Worm (Caenorhabditis elegans) whole organism, young adult: ENCODE results near the gene H10E21.5.

Experiments used
- B0019.2 ChIP-seq: fragments of 200-800 bp; sonication (Bioruptor generic); conservative IDR thresholded peaks from 2 replicates; pipeline ENCODE4 v1.3.6; 2022; ENCODE audit warnings: missing genetic modification reagents, missing genetic modification characterization, missing compliant biosample characterization
- F39B2.1 ChIP-seq: fragments of 200-800 bp; sonication (Bioruptor generic); IDR thresholded peaks from 2 replicates; pipeline ENCODE4 v1.3.6; 2022; ENCODE audit warnings: missing genetic modification reagents, missing genetic modification characterization, missing compliant biosample characterization
- F52B5.7 ChIP-seq: sonication (generic microtip); optimal IDR thresholded peaks from 2 replicates; lab custom pipeline; 2016; ENCODE audit warnings: mild to moderate bottlenecking, missing genetic modification characterization, missing compliant biosample characterization
- F55B11.4 ChIP-seq: sonication (generic microtip); optimal IDR thresholded peaks from 2 replicates; lab custom pipeline; 2016; ENCODE audit warnings: missing compliant biosample characterization, missing genetic modification characterization, borderline replicate concordance; ENCODE audit not compliant: insufficient read depth
- F57C9.4 ChIP-seq: sonication (generic microtip); optimal IDR thresholded peaks from 2 replicates; lab custom pipeline; 2017; ENCODE audit warnings: mild to moderate bottlenecking, missing genetic modification characterization, missing compliant biosample characterization
- K11D2.4 ChIP-seq: fragments of 200-800 bp; sonication (Bioruptor generic); IDR thresholded peaks from 2 replicates; pipeline ENCODE4 v1.3.6; 2022; ENCODE audit warnings: missing genetic modification reagents, missing genetic modification characterization, missing compliant biosample characterization
- K12H6.12 ChIP-seq: fragments of 200-800 bp; sonication (Bioruptor generic); optimal IDR thresholded peaks from 2 replicates; lab custom pipeline; 2018; ENCODE audit warnings: mild to moderate bottlenecking, missing genetic modification characterization, missing compliant biosample characterization
- Y95B8A.8 ChIP-seq: fragments of 200-800 bp; sonication (Bioruptor generic); IDR thresholded peaks from 2 replicates; pipeline ENCODE4 v1.3.6; 2022; ENCODE audit warnings: missing genetic modification reagents, missing genetic modification characterization, missing compliant biosample characterization
- ZK185.1 ChIP-seq: sonication (generic microtip); optimal IDR thresholded peaks from 2 replicates; lab custom pipeline; 2016; ENCODE audit warnings: mild to moderate bottlenecking, missing genetic modification characterization, missing compliant biosample characterization; ENCODE audit not compliant: poor library complexity, severe bottlenecking
- aptf-2 ChIP-seq: fragments of 200-800 bp; sonication (Bioruptor generic); conservative IDR thresholded peaks from 2 replicates; pipeline ENCODE4 v1.3.6; 2022; ENCODE audit warnings: missing genetic modification reagents, missing genetic modification characterization, missing compliant biosample characterization
- aptf-3 ChIP-seq: fragments of 200-800 bp; sonication (Bioruptor generic); IDR thresholded peaks from 2 replicates; pipeline ENCODE4 v1.3.6; 2022; ENCODE audit warnings: missing genetic modification characterization, missing compliant biosample characterization
- attf-3 ChIP-seq: fragments of 200-800 bp; sonication (Bioruptor generic); conservative IDR thresholded peaks from 2 replicates; pipeline ENCODE4 v1.3.6; 2022; ENCODE audit warnings: missing genetic modification reagents, missing genetic modification characterization, missing compliant biosample characterization
- attf-5 ChIP-seq: fragments of 200-800 bp; sonication (Bioruptor generic); optimal IDR thresholded peaks from 2 replicates; lab custom pipeline; 2018; ENCODE audit warnings: mild to moderate bottlenecking, missing genetic modification characterization, missing compliant biosample characterization
- attf-6 ChIP-seq: fragments of 200-800 bp; sonication (Bioruptor generic); IDR thresholded peaks from 2 replicates; pipeline ENCODE4 v1.3.6; 2022; ENCODE audit warnings: missing genetic modification reagents, missing genetic modification characterization, missing compliant biosample characterization
- cebp-1 ChIP-seq, 2 experiments: fragments of 200-800 bp in 1 of 2; sonication (Bioruptor generic) in 1 of 2; sonication (generic microtip) in 1 of 2; IDR thresholded peaks in 1 of 2; optimal IDR thresholded peaks in 1 of 2; 2 replicates each; pipeline versions ENCODE4 v1.3.6 to Lab custom; 2017 to 2022; ENCODE audit warnings: missing compliant biosample characterization in 2 of 2, missing genetic modification characterization in 2 of 2, mild to moderate bottlenecking in 1 of 2, missing genetic modification reagents in 1 of 2, moderate library complexity in 1 of 2
- dpff-1 ChIP-seq: sonication (generic microtip); optimal IDR thresholded peaks from 2 replicates; lab custom pipeline; 2017; ENCODE audit warnings: mild to moderate bottlenecking, missing genetic modification characterization, missing compliant biosample characterization
- dpl-1 ChIP-seq: fragments of 150-350 bp; optimal IDR thresholded peaks from 2 replicates; lab custom pipeline; 2014; ENCODE audit warnings: missing biosample characterization, missing genetic modification reagents, missing genetic modification characterization
- efl-1 ChIP-seq: fragments of 150-350 bp; optimal IDR thresholded peaks from 2 replicates; lab custom pipeline; 2014; ENCODE audit warnings: missing biosample characterization, missing genetic modification reagents, missing genetic modification characterization
- egrh-3 ChIP-seq: fragments of 200-800 bp; sonication (Bioruptor generic); IDR thresholded peaks from 2 replicates; pipeline ENCODE4 v1.3.6; 2022; ENCODE audit warnings: missing genetic modification reagents, missing genetic modification characterization, missing compliant biosample characterization
- him-1 ChIP-seq: sonication (generic microtip); optimal IDR thresholded peaks from 2 replicates; lab custom pipeline; 2016; ENCODE audit warnings: missing genotype, missing genetic modification reagents, missing genetic modification characterization, missing compliant biosample characterization
- hlh-26 ChIP-seq: fragments of 200-800 bp; sonication (Bioruptor generic); conservative IDR thresholded peaks from 2 replicates; pipeline ENCODE4 v1.3.6; 2022; ENCODE audit warnings: missing genetic modification reagents, missing genetic modification characterization, missing compliant biosample characterization
- lag-1 ChIP-seq: fragments of 200-800 bp; sonication (Bioruptor generic); IDR thresholded peaks from 2 replicates; pipeline ENCODE4 v1.3.6; 2022; ENCODE audit warnings: missing genetic modification reagents, missing genetic modification characterization, missing compliant biosample characterization
- lin-26 ChIP-seq: fragments of 200-800 bp; sonication (Bioruptor generic); IDR thresholded peaks from 2 replicates; pipeline ENCODE4 v1.3.6; 2022; ENCODE audit warnings: missing genetic modification reagents, missing genetic modification characterization, missing compliant biosample characterization
- lsl-1 ChIP-seq: fragments of 200-800 bp; sonication (Bioruptor generic); optimal IDR thresholded peaks from 2 replicates; lab custom pipeline; 2018; ENCODE audit warnings: mild to moderate bottlenecking, missing genetic modification characterization, moderate library complexity, missing compliant biosample characterization
- mcd-1 ChIP-seq: fragments of 200-800 bp; sonication (Bioruptor generic); IDR thresholded peaks from 2 replicates; pipeline ENCODE4 v1.3.6; 2022; ENCODE audit warnings: missing genetic modification reagents, missing genetic modification characterization, missing compliant biosample characterization
- mel-28 ChIP-seq: sonication (generic microtip); optimal IDR thresholded peaks from 2 replicates; lab custom pipeline; 2016; ENCODE audit warnings: borderline replicate concordance, mild to moderate bottlenecking, missing genetic modification characterization, missing compliant biosample characterization
- mes-4 ChIP-seq: sonication (generic microtip); optimal IDR thresholded peaks from 2 replicates; lab custom pipeline; 2016; ENCODE audit warnings: missing genotype, missing genetic modification characterization, missing compliant biosample characterization
- nfya-1 ChIP-seq: sonication (generic microtip); optimal IDR thresholded peaks from 2 replicates; lab custom pipeline; 2017; ENCODE audit warnings: antibody characterized with exemption, missing compliant biosample characterization, missing genetic modification characterization, borderline replicate concordance; ENCODE audit not compliant: insufficient read depth
- nhr-27 ChIP-seq: fragments of 200-800 bp; sonication (Bioruptor generic); optimal IDR thresholded peaks from 2 replicates; lab custom pipeline; 2018; ENCODE audit warnings: mild to moderate bottlenecking, missing genetic modification characterization, moderate library complexity, missing compliant biosample characterization
- nhr-90 ChIP-seq: sonication (generic microtip); optimal IDR thresholded peaks from 2 replicates; lab custom pipeline; 2016; ENCODE audit warnings: missing genotype, mild to moderate bottlenecking, missing genetic modification characterization, missing compliant biosample characterization
- pbrm-1 ChIP-seq: fragments of 200-800 bp; sonication (Bioruptor generic); IDR thresholded peaks from 2 replicates; pipeline ENCODE4 v1.3.6; 2022; ENCODE audit warnings: missing genetic modification reagents, missing genetic modification characterization, missing compliant biosample characterization
- rcor-1 ChIP-seq: fragments of 200-800 bp; sonication (Bioruptor generic); IDR thresholded peaks from 2 replicates; pipeline ENCODE4 v1.3.6; 2022; ENCODE audit warnings: missing genetic modification reagents, missing genetic modification characterization, missing compliant biosample characterization
- repo-1 ChIP-seq: sonication (generic microtip); optimal IDR thresholded peaks from 2 replicates; lab custom pipeline; 2017; ENCODE audit warnings: mild to moderate bottlenecking, missing genetic modification characterization, missing compliant biosample characterization
- rpc-1 ChIP-seq, 2 experiments: fragments of 150-350 bp in 1 of 2; sonication (generic microtip) in 1 of 2; optimal IDR thresholded peaks; 2 replicates each; lab custom pipeline; 2014 to 2018; ENCODE audit warnings: missing biosample characterization in 1 of 2, missing genetic modification characterization in 1 of 2, missing genetic modification reagents in 1 of 2, missing genotype in 1 of 2
- sdz-38 ChIP-seq: sonication (generic microtip); optimal IDR thresholded peaks from 2 replicates; lab custom pipeline; 2016; ENCODE audit warnings: missing genotype, missing genetic modification characterization, missing compliant biosample characterization
- snpc-4 ChIP-seq, 5 experiments: fragments of 150-350 bp in 1 of 5; sonication (generic microtip) in 4 of 5; optimal IDR thresholded peaks; 2 replicates each; lab custom pipeline; 2014 to 2018; ENCODE audit warnings: missing genetic modification characterization in 5 of 5, missing biosample characterization in 3 of 5, antibody characterized with exemption in 2 of 5, mild to moderate bottlenecking in 2 of 5, missing compliant biosample characterization in 2 of 5, missing genotype in 2 of 5, moderate library complexity in 2 of 5, missing genetic modification reagents in 1 of 5
- unc-130 ChIP-seq: sonication (generic microtip); optimal IDR thresholded peaks from 2 replicates; lab custom pipeline; 2016; ENCODE audit warnings: missing genetic modification reagents, missing genetic modification characterization, missing compliant biosample characterization
- xnd-1 ChIP-seq: sonication (generic microtip); optimal IDR thresholded peaks from 2 replicates; lab custom pipeline; 2016; ENCODE audit warnings: missing genotype, missing genetic modification reagents, missing genetic modification characterization, missing compliant biosample characterization
- zfh-2 ChIP-seq: fragments of 200-800 bp; sonication (Bioruptor generic); conservative IDR thresholded peaks from 2 replicates; pipeline ENCODE4 v1.3.6; 2022; ENCODE audit warnings: missing genetic modification reagents, missing genetic modification characterization, missing compliant biosample characterization
- ztf-22 ChIP-seq: fragments of 200-800 bp; sonication (Bioruptor generic); optimal IDR thresholded peaks from 2 replicates; lab custom pipeline; 2018; ENCODE audit warnings: mild to moderate bottlenecking, missing genetic modification characterization, moderate library complexity, missing compliant biosample characterization
- ztf-28 ChIP-seq: fragments of 200-800 bp; sonication (Bioruptor generic); IDR thresholded peaks from 2 replicates; pipeline ENCODE4 v1.3.6; 2022; ENCODE audit warnings: missing genetic modification reagents, missing genetic modification characterization, missing compliant biosample characterization

Gene H10E21.5

ce11 chrIII:23862-24261, at the start of gene H10E21.5:
Gene H10E21.5 (minus strand): TSS chrIII:23962.
- TF ChIP-seq efl-1 (GFP tag; lab: Kevin White, UChicago) (no peak), lag-1 (GFP tag; lab: Robert Waterston, UW) (no peak), dpff-1 (tag; lab: Kevin White, UChicago) (no peak), Y95B8A.8 (GFP tag; lab: Robert Waterston, UW) (no peak), mes-4 (tag; lab: Kevin White, UChicago) (no peak), aptf-2 (GFP tag; lab: Robert Waterston, UW) (no peak), mel-28 (tag; lab: Kevin White, UChicago) (no peak), repo-1 (tag; lab: Kevin White, UChicago) (no peak), ztf-22 (GFP tag; lab: Kevin White, UChicago) (no peak), rcor-1 (GFP tag; lab: Robert Waterston, UW) (no peak), lin-26 (GFP tag; lab: Robert Waterston, UW) (no peak), aptf-3 (GFP tag; lab: Robert Waterston, UW) (no peak), attf-6 (GFP tag; lab: Robert Waterston, UW) (no peak), pbrm-1 (GFP tag; lab: Robert Waterston, UW) (no peak), sdz-38 (tag; lab: Kevin White, UChicago) (no peak), nhr-90 (tag; lab: Kevin White, UChicago) (no peak)
- TF ChIP-seq, all 124 proteins: peak for 0

ce11 chrIII:72078-72477, 48.3 kb upstream of the H10E21.5 start:
- TF ChIP-seq rpc-1 (optimal IDR thresholded peaks at IDR 0.05; lab: Kevin White, UChicago) (no peak), rpc-1 (tag; optimal IDR thresholded peaks at IDR 0.05; lab: Kevin White, UChicago) (no peak), aptf-3 (GFP tag; lab: Robert Waterston, UW) (no peak), F57C9.4 (tag; lab: Kevin White, UChicago) (no peak), hlh-26 (GFP tag; lab: Robert Waterston, UW) (no peak), repo-1 (tag; lab: Kevin White, UChicago) (no peak), ZK185.1 (tag; lab: Kevin White, UChicago) (no peak), xnd-1 (no peak), B0019.2 (GFP tag; lab: Robert Waterston, UW) (no peak), snpc-4 (GFP tag; optimal IDR thresholded peaks at IDR 0.05; lab: Kevin White, UChicago) (no peak), snpc-4 (tag; optimal IDR thresholded peaks at IDR 0.05; lab: Kevin White, UChicago) (no peak), egrh-3 (GFP tag; lab: Robert Waterston, UW) (peak; percentile 70; the same call in 1 of the 2 replicates), Y95B8A.8 (GFP tag; lab: Robert Waterston, UW) (no peak), him-1 (tag; lab: Kevin White, UChicago) (no peak), nfya-1 (no peak), zfh-2 (GFP tag; lab: Robert Waterston, UW) (peak; percentile 84)
- TF ChIP-seq, all 124 proteins: peak for 2

DNA sequence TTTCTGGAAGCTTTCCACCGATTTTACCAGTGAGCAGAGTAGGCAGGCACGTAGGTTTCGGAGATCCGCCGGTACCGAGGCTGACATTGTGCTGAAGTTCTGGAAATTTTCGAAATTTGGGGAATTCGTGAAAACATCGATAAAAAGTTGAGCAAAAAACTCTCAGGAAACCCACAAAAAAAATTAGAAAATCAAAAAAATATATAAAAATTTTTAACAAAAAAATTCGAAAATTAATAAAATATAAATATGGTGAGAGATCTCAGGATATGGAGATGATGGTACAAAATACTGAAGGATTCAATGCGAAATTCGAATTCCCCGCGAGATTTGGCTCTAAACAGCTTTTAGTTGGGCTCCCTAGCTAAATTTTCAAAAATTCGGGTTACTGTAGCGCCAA, 45.9 kb upstream of the H10E21.5 start, which contains the start of gene spt-4:
spt-4 (minus strand) TSS at position 101 of the 400 bp plus-strand sequence.
- no peak for TF ChIP-seq hlh-26 (GFP tag; lab: Robert Waterston, UW)
- TF ChIP-seq, all 124 proteins: peak for 0

DNA sequence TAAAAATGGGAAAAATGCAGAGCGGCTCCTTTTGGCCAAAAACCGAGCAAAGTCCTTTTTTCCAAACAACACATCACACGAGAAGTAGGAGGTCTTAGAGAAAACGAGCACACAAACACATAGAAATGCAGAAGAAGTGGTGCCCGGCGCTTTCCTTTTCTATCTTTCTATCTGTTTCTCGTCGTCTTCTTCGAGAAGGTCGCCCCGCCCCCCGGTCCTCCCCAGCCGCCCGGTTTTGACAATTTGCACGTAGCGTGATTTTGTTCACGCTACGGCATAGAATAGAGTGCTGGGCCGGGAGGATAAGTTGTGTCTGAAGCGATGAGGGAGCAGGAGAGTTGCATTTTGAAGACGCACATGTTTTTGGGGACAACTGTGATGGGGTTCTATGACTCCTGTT, 43.3 kb upstream of the H10E21.5 start:
- TF ChIP-seq xnd-1 (no peak), F39B2.1 (GFP tag; lab: Robert Waterston, UW) (no peak), ztf-28 (GFP tag; lab: Robert Waterston, UW) (0 out of 2 replicates have a peak, but pooled peaks have one; percentile 7), nhr-27 (tag; lab: Kevin White, UChicago) (no peak), K11D2.4 (GFP tag; lab: Robert Waterston, UW) (no peak), K12H6.12 (peak; percentile 48), attf-6 (GFP tag; lab: Robert Waterston, UW) (no peak), F52B5.7 (no peak), lsl-1 (no peak), aptf-2 (GFP tag; lab: Robert Waterston, UW) (no peak), cebp-1 (GFP tag; IDR thresholded peaks at IDR 0.05; lab: Robert Waterston, UW) (no peak), cebp-1 (tag; optimal IDR thresholded peaks at IDR 0.05; lab: Kevin White, UChicago) (peak; percentile 55), attf-5 (peak; percentile 39), unc-130 (GFP tag; lab: Kevin White, UChicago) (no peak), attf-3 (no peak), dpl-1 (GFP tag; lab: Kevin White, UChicago) (no peak), F55B11.4 (tag; lab: Kevin White, UChicago) (no peak), mcd-1 (peak; percentile 25; the same call in 1 of the 2 replicates)
